Fruit fly (Drosophila melanogaster): Measurements from ENCODE around the gene rt.

dm6 chr3L:11591131-11591530 lies 3.6 kb upstream of the rt start, which contains the start of gene CG33268:
- TF ChIP-seq h (optimal IDR thresholded peaks at IDR 0.05) = no peak
- TF ChIP-seq Myc (optimal IDR thresholded peaks at IDR 0.05) = no peak
- no peak for TF ChIP-seq insv (optimal IDR thresholded peaks at IDR 0.05)
- TF ChIP-seq Sin3A (optimal IDR thresholded peaks at IDR 0.05) = no peak
- no peak for TF ChIP-seq psq (optimal IDR thresholded peaks at IDR 0.05)
- TF ChIP-seq ttk (optimal IDR thresholded peaks at IDR 0.05) = no peak

Data from Kc167 (cell line).